Worm (Caenorhabditis elegans) whole organism, L1 larva: ENCODE data around the gene Y42A5A.3.

Experiments
- Y116A8C.19 ChIP-seq: sonication (generic microtip); optimal IDR thresholded peaks from 2 replicates; lab custom pipeline; 2016; ENCODE audit warnings: missing compliant biosample characterization, missing genetic modification characterization, borderline replicate concordance
- blmp-1 ChIP-seq: fragments of 150-350 bp; optimal IDR thresholded peaks from 2 replicates; lab custom pipeline; 2014; ENCODE audit warnings: missing biosample characterization, missing genetic modification characterization
- ceh-8 ChIP-seq: fragments of 200-800 bp; sonication (Bioruptor generic); optimal IDR thresholded peaks from 2 replicates; lab custom pipeline; 2018; ENCODE audit warnings: mild to moderate bottlenecking, missing genetic modification characterization, moderate library complexity, missing compliant biosample characterization
- ceh-82 ChIP-seq, 3 experiments: fragments of 150-350 bp in 1 of 3; sonication (generic microtip) in 2 of 3; optimal IDR thresholded peaks; 2 replicates each; lab custom pipeline; 2014 to 2017; ENCODE audit warnings: missing biosample characterization in 3 of 3, missing genetic modification characterization in 3 of 3
- ceh-88 ChIP-seq: fragments of 200-800 bp; sonication (Bioruptor generic); IDR thresholded peaks from 2 replicates; pipeline ENCODE4 v1.3.6; 2022; ENCODE audit warnings: missing genetic modification characterization, missing compliant biosample characterization
- ces-1 ChIP-seq: fragments of 150-350 bp; optimal IDR thresholded peaks from 2 replicates; lab custom pipeline; 2014; ENCODE audit warnings: missing biosample characterization, missing genetic modification reagents, missing genetic modification characterization
- dpl-1 ChIP-seq, 3 experiments: fragments of 150-350 bp in 2 of 3; sonication (generic microtip) in 1 of 3; optimal IDR thresholded peaks; 2 replicates each; lab custom pipeline; 2014 to 2017; ENCODE audit warnings: missing biosample characterization in 3 of 3, missing genetic modification characterization in 3 of 3, missing genetic modification reagents in 3 of 3
- efl-1 ChIP-seq, 4 experiments: fragments of 150-350 bp; optimal IDR thresholded peaks in 3 of 4; peaks in 1 of 4; 1 replicate in 1 of 4; 2 replicates in 3 of 4; lab custom pipeline; 2014; ENCODE audit warnings: missing biosample characterization in 2 of 4, missing genetic modification characterization in 2 of 4, missing genetic modification reagents in 2 of 4
- egl-13 ChIP-seq: sonication (generic microtip); optimal IDR thresholded peaks from 2 replicates; lab custom pipeline; 2016; ENCODE audit warnings: missing genotype, missing genetic modification reagents, missing genetic modification characterization, missing compliant biosample characterization
- ets-5 ChIP-seq: fragments of 200-800 bp; sonication (Bioruptor generic); IDR thresholded peaks from 2 replicates; pipeline ENCODE4 v1.3.6; 2022; ENCODE audit warnings: missing genetic modification characterization, missing compliant biosample characterization
- fkh-4 ChIP-seq: sonication (generic microtip); optimal IDR thresholded peaks from 2 replicates; lab custom pipeline; 2016; ENCODE audit warnings: missing compliant biosample characterization, missing genetic modification characterization, borderline replicate concordance
- fkh-8 ChIP-seq: sonication (generic microtip); optimal IDR thresholded peaks from 2 replicates; lab custom pipeline; 2016; ENCODE audit warnings: mild to moderate bottlenecking, missing genetic modification characterization, missing compliant biosample characterization
- fos-1 ChIP-seq: fragments of 150-350 bp; optimal IDR thresholded peaks from 2 replicates; lab custom pipeline; 2014; ENCODE audit warnings: missing biosample characterization, missing genetic modification characterization
- grh-1 ChIP-seq: fragments of 200-800 bp; sonication (Bioruptor generic); IDR thresholded peaks from 2 replicates; pipeline ENCODE4 v1.3.6; 2022; ENCODE audit warnings: missing genetic modification reagents, missing genetic modification characterization, missing compliant biosample characterization
- hlh-4 ChIP-seq: sonication (generic microtip); optimal IDR thresholded peaks from 2 replicates; lab custom pipeline; 2016; ENCODE audit warnings: mild to moderate bottlenecking, missing genetic modification characterization, missing compliant biosample characterization
- irx-1 ChIP-seq: sonication (generic microtip); optimal IDR thresholded peaks from 2 replicates; lab custom pipeline; 2016; ENCODE audit warnings: missing genetic modification characterization, missing compliant biosample characterization
- isw-1 ChIP-seq: fragments of 200-800 bp; sonication (Bioruptor generic); IDR thresholded peaks from 2 replicates; pipeline ENCODE4 v1.3.6; 2022; ENCODE audit warnings: missing genetic modification characterization, missing compliant biosample characterization
- jun-1 ChIP-seq: fragments of 150-350 bp; optimal IDR thresholded peaks from 2 replicates; lab custom pipeline; 2014; ENCODE audit warnings: missing biosample characterization, missing genetic modification reagents, missing genetic modification characterization
- lin-13 ChIP-seq: fragments of 150-350 bp; optimal IDR thresholded peaks from 2 replicates; lab custom pipeline; 2014; ENCODE audit warnings: missing biosample characterization, missing genetic modification reagents, missing genetic modification characterization
- lin-14 ChIP-seq: fragments of 200-800 bp; sonication (Bioruptor generic); optimal IDR thresholded peaks from 2 replicates; lab custom pipeline; 2018; ENCODE audit warnings: mild to moderate bottlenecking, missing genetic modification characterization, moderate library complexity, missing compliant biosample characterization
- lin-15B ChIP-seq: fragments of 150-350 bp; sonication (generic microtip); optimal IDR thresholded peaks from 3 replicates; lab custom pipeline; 2014; ENCODE audit warnings: missing biosample characterization, missing genetic modification characterization
- lin-35 ChIP-seq, 2 experiments: fragments of 150-350 bp; optimal IDR thresholded peaks; 2 replicates each; lab custom pipeline; 2014; ENCODE audit warnings: missing biosample characterization in 2 of 2, missing genetic modification characterization in 2 of 2, missing genetic modification reagents in 2 of 2
- lin-39 ChIP-seq: fragments of 150-350 bp; optimal IDR thresholded peaks from 2 replicates; lab custom pipeline; 2014; ENCODE audit warnings: missing biosample characterization, missing genetic modification reagents, missing genetic modification characterization
- lir-3 ChIP-seq: sonication (generic microtip); optimal IDR thresholded peaks from 2 replicates; lab custom pipeline; 2016; ENCODE audit warnings: mild to moderate bottlenecking, missing genetic modification characterization, moderate library complexity, missing compliant biosample characterization; ENCODE audit not compliant: poor library complexity
- lsy-2 ChIP-seq, 2 experiments: fragments of 150-350 bp; optimal IDR thresholded peaks; 2 replicates each; lab custom pipeline; 2014; ENCODE audit warnings: missing biosample characterization in 2 of 2, missing genetic modification characterization in 2 of 2
- mef-2 ChIP-seq: fragments of 150-350 bp; optimal IDR thresholded peaks from 2 replicates; lab custom pipeline; 2014; ENCODE audit warnings: missing biosample characterization, missing genetic modification characterization
- mep-1 ChIP-seq: fragments of 150-350 bp; optimal IDR thresholded peaks from 2 replicates; lab custom pipeline; 2014; ENCODE audit warnings: missing biosample characterization, missing genetic modification characterization
- nhr-11 ChIP-seq: fragments of 150-350 bp; optimal IDR thresholded peaks from 2 replicates; lab custom pipeline; 2014; ENCODE audit warnings: missing biosample characterization, missing genetic modification characterization
- nhr-20 ChIP-seq: sonication (generic microtip); optimal IDR thresholded peaks from 2 replicates; lab custom pipeline; 2016; ENCODE audit warnings: mild to moderate bottlenecking, missing genetic modification characterization, missing compliant biosample characterization
- nhr-237 ChIP-seq: fragments of 150-350 bp; optimal IDR thresholded peaks from 2 replicates; lab custom pipeline; 2014; ENCODE audit warnings: missing biosample characterization, missing genetic modification characterization
- nhr-28 ChIP-seq: fragments of 150-350 bp; optimal IDR thresholded peaks from 2 replicates; lab custom pipeline; 2014; ENCODE audit warnings: missing biosample characterization, missing genetic modification characterization
- nhr-47 ChIP-seq: sonication (generic microtip); optimal IDR thresholded peaks from 2 replicates; lab custom pipeline; 2016; ENCODE audit warnings: mild to moderate bottlenecking, missing genetic modification characterization, moderate library complexity, missing compliant biosample characterization
- nhr-71 ChIP-seq: sonication (generic microtip); optimal IDR thresholded peaks from 2 replicates; lab custom pipeline; 2016; ENCODE audit warnings: mild to moderate bottlenecking, missing genetic modification characterization, moderate library complexity, missing compliant biosample characterization
- nhr-84 ChIP-seq: sonication (generic microtip); optimal IDR thresholded peaks from 2 replicates; lab custom pipeline; 2017; ENCODE audit warnings: missing biosample characterization, missing genetic modification characterization
- nhr-90 ChIP-seq: sonication (generic microtip); optimal IDR thresholded peaks from 2 replicates; lab custom pipeline; 2016; ENCODE audit warnings: mild to moderate bottlenecking, missing genetic modification characterization, missing compliant biosample characterization; ENCODE audit not compliant: poor library complexity
- pag-3 ChIP-seq: sonication (generic microtip); optimal IDR thresholded peaks from 2 replicates; lab custom pipeline; 2017; ENCODE audit warnings: missing genetic modification characterization, mild to moderate bottlenecking, missing compliant biosample characterization, antibody characterized with exemption, borderline replicate concordance; ENCODE audit not compliant: insufficient read depth
- pqm-1 ChIP-seq: sonication (generic microtip); optimal IDR thresholded peaks from 3 replicates; lab custom pipeline; 2017; ENCODE audit warnings: missing biosample characterization, missing genetic modification characterization
- rnt-1 ChIP-seq: sonication (generic microtip); optimal IDR thresholded peaks from 2 replicates; lab custom pipeline; 2016; ENCODE audit warnings: mild to moderate bottlenecking, missing genetic modification characterization, moderate library complexity, missing compliant biosample characterization
- skn-1 ChIP-seq: fragments of 150-350 bp; optimal IDR thresholded peaks from 2 replicates; lab custom pipeline; 2014; ENCODE audit warnings: missing biosample characterization, missing genetic modification characterization
- snpc-4 ChIP-seq: fragments of 150-350 bp; optimal IDR thresholded peaks from 2 replicates; lab custom pipeline; 2014; ENCODE audit warnings: missing biosample characterization, missing genetic modification characterization
- swsn-7 ChIP-seq: sonication (generic microtip); optimal IDR thresholded peaks from 2 replicates; lab custom pipeline; 2016; ENCODE audit warnings: missing genetic modification characterization, missing compliant biosample characterization
- tbx-2 ChIP-seq: sonication (generic microtip); optimal IDR thresholded peaks from 2 replicates; lab custom pipeline; 2016; ENCODE audit warnings: missing genetic modification characterization, missing compliant biosample characterization
- tlp-1 ChIP-seq: fragments of 150-350 bp; optimal IDR thresholded peaks from 2 replicates; lab custom pipeline; 2014; ENCODE audit warnings: missing biosample characterization, missing genetic modification characterization
- unc-30 ChIP-seq: sonication (generic microtip); optimal IDR thresholded peaks from 2 replicates; lab custom pipeline; 2017; ENCODE audit warnings: missing biosample characterization, missing genetic modification characterization
- unc-86 ChIP-seq: sonication (generic microtip); optimal IDR thresholded peaks from 2 replicates; lab custom pipeline; 2016; ENCODE audit warnings: missing genetic modification characterization, missing compliant biosample characterization
- xbp-1 ChIP-seq: sonication (generic microtip); optimal IDR thresholded peaks from 2 replicates; lab custom pipeline; 2016; ENCODE audit warnings: missing genetic modification characterization, missing compliant biosample characterization
- zip-4 ChIP-seq: fragments of 200-800 bp; sonication (Bioruptor generic); optimal IDR thresholded peaks from 2 replicates; lab custom pipeline; 2018; ENCODE audit warnings: mild to moderate bottlenecking, missing genetic modification characterization, moderate library complexity, missing compliant biosample characterization
- ztf-4 ChIP-seq: fragments of 150-350 bp; optimal IDR thresholded peaks from 2 replicates; lab custom pipeline; 2014; ENCODE audit warnings: missing biosample characterization, missing genetic modification characterization

Y42A5A.3 gene

DNA sequence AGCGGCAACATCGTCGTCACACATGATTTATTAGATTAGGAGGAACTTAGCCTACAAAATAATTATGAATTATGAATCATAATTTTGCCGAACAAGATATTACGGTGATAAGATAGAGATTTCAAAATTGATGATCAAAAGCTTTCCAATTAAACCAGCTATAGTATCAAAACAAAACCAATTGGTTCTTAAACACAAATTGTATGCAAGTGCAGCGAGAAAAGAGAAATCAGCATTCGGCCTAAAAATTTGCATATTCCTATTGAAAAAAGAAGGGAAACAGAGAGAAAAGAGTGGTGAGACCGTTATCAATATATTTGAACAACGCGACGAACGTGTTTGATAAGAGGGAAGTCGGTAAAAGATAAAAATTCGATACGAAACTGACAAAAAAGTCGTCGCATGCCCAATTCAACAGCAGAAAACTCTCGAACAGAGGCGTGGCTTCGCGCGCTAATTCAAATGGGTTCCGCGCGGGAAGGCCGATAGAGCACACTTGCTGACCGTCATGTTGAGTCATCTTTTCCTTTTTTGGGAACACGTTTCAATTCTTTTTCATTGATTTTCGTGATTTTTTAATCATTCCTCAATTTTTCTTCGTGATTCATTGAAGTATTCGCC lies 17.6 kb downstream of the Y42A5A.3 start, which contains the start of gene act-2 (continued):
- TF ChIP-seq fkh-8 (tag; lab: Kevin White, UChicago) (peak; percentile 87), lin-14 (GFP tag; lab: Kevin White, UChicago) (peak; percentile 94), irx-1 (tag; lab: Kevin White, UChicago) (no peak), pag-3 (tag; lab: Kevin White, UChicago) (no peak), nhr-84 (tag; lab: Kevin White, UChicago) (no peak), isw-1 (GFP tag; lab: Robert Waterston, UW) (peak; percentile 51), jun-1 (peak; percentile 85), hlh-4 (tag; lab: Kevin White, UChicago) (no peak), ceh-88 (GFP tag; lab: Robert Waterston, UW) (no peak; the same call in 1 of the 2 replicates), blmp-1 (tag; lab: Kevin White, UChicago) (peak; percentile 28), unc-30 (no peak), nhr-20 (tag; lab: Kevin White, UChicago) (peak; percentile 86), nhr-237 (tag; lab: Kevin White, UChicago) (peak; percentile 33), mep-1 (tag; lab: Kevin White, UChicago) (peak; percentile 75), nhr-90 (tag; lab: Kevin White, UChicago) (peak; percentile 62), zip-4 (GFP tag; lab: Kevin White, UChicago) (no peak), ztf-4 (peak; percentile 31), snpc-4 (no peak), fos-1 (tag; lab: Kevin White, UChicago) (peak; percentile 90), lsy-2 (tag; optimal IDR thresholded peaks at IDR 0.05; lab: Kevin White, UChicago) (peak; percentile 61 to 74), ces-1 (GFP tag; lab: Kevin White, UChicago) (no peak), nhr-47 (tag; lab: Kevin White, UChicago) (peak; percentile 73), lin-35 (GFP tag; optimal IDR thresholded peaks at IDR 0.05; lab: Kevin White, UChicago) (peak; percentile 91 to 92), rnt-1 (tag; lab: Kevin White, UChicago) (peak; percentile 18), fkh-4 (tag; lab: Kevin White, UChicago) (no peak), efl-1 (optimal IDR thresholded peaks at IDR 0.05; lab: Kevin White, UChicago) (peak; percentile 84 to 87), efl-1 (GFP tag; optimal IDR thresholded peaks at IDR 0.05 in 1 of 2; lab: Kevin White, UChicago) (peak; percentile 85 to 98), nhr-11 (tag; lab: Kevin White, UChicago) (no peak), tbx-2 (tag; lab: Kevin White, UChicago) (peak; percentile 60), swsn-7 (peak; percentile 75), ets-5 (GFP tag; lab: Robert Waterston, UW) (no peak), ceh-8 (GFP tag; lab: Kevin White, UChicago) (no peak), pqm-1 (tag; lab: Kevin White, UChicago) (no peak), skn-1 (tag; lab: Kevin White, UChicago) (peak; percentile 63), dpl-1 (GFP tag; optimal IDR thresholded peaks at IDR 0.05; lab: Kevin White, UChicago) (peak; percentile 89 to 93 (median 93)), nhr-28 (tag; lab: Kevin White, UChicago) (no peak), unc-86 (peak; percentile 68), xbp-1 (tag; lab: Kevin White, UChicago) (peak; percentile 69), lin-39 (no peak), ceh-82 (tag; optimal IDR thresholded peaks at IDR 0.05; lab: Kevin White, UChicago) (peak; percentile 7 to 82 (median 24)), lir-3 (tag; lab: Kevin White, UChicago) (peak; percentile 32), Y116A8C.19 (tag; lab: Kevin White, UChicago) (no peak), mef-2 (no peak), grh-1 (GFP tag; lab: Robert Waterston, UW) (no peak), nhr-71 (tag; lab: Kevin White, UChicago) (peak; percentile 85), tlp-1 (tag; lab: Kevin White, UChicago) (no peak), lin-15B (tag; lab: Kevin White, UChicago) (peak; percentile 65), lin-13 (GFP tag; lab: Kevin White, UChicago) (peak; percentile 77), egl-13 (tag; lab: Kevin White, UChicago) (no peak)
